Comparison of ENCODE assay signal across 2 fruit fly cellular contexts in the genomic region with DNA sequence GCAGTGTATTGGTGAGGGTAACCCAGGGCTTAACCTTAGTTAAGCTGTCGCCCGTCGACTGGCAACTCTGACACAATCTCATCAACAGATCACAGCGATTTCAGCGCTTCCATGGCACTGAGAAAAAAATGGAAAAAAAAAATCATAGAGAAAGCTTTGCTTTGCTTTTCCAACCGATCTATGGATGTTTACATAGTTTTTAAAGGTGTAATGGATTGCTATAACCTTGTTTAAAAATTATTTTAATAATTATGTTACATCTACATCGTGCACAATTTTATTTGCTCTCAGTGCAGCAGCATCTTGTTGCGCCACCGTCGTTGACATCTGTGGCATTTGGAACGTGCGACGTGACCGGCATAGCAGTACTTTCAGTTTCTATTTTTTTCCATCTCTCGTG.
TF ChIP-seq lines count a peak whose summit lies in the region.

No protein-coding gene starts in this region.

- TF ChIP-seq CTCF in whole organism, embryonic (GFP tag; optimal IDR thresholded peaks at IDR 0.05; lab: Kevin White, UChicago), result no peak

TF ChIP-seq in whole organism, embryonic, 481 proteins besides CTCF, POLR2A, EP300 and RAD21 (continues in another document):
- TF ChIP-seq row (GFP tag; IDR thresholded peaks at IDR 0.05; lab: Robert Waterston, UW) (peak; percentile 64), disco-r (GFP tag; optimal IDR thresholded peaks at IDR 0.05; lab: Kevin White, UChicago) (no peak), CG10979 (tag; optimal IDR thresholded peaks at IDR 0.05; lab: Kevin White, UChicago) (peak; percentile 48), CG6654 (GFP tag; optimal IDR thresholded peaks at IDR 0.05; lab: Kevin White, UChicago) (no peak), inv (GFP tag; IDR thresholded peaks at IDR 0.05; lab: Robert Waterston, UW; ENCODE audit: partially characterized antibody) (no peak), CG14710 (tag; optimal IDR thresholded peaks at IDR 0.05; lab: Kevin White, UChicago) (peak; percentile 14), YL-1 (GFP tag; optimal IDR thresholded peaks at IDR 0.05; lab: Kevin White, UChicago) (no peak), rib (GFP tag; IDR thresholded peaks at IDR 0.05; lab: Robert Waterston, UW) (no peak), NFAT (GFP tag; IDR thresholded peaks at IDR 0.05; lab: Robert Waterston, UW) (no peak), CG31365 (tag; optimal IDR thresholded peaks at IDR 0.05; lab: Kevin White, UChicago) (no peak), Xbp1 (GFP tag; optimal IDR thresholded peaks at IDR 0.05; lab: Kevin White, UChicago) (peak; percentile 33), ATbp (GFP tag; optimal IDR thresholded peaks at IDR 0.05; lab: Kevin White, UChicago) (peak; percentile 13), H15 (GFP tag; IDR thresholded peaks at IDR 0.05; lab: Robert Waterston, UW) (0 out of 3 replicates have a peak, but pooled peaks have one; percentile 13), esg (GFP tag; conservative IDR thresholded peaks at IDR 0.05; lab: Robert Waterston, UW) (peak; percentile 25; the same call in 1 of the 2 replicates), gro (GFP tag; optimal IDR thresholded peaks at IDR 0.05; lab: Kevin White, UChicago) (no peak), dpn (GFP tag; optimal IDR thresholded peaks at IDR 0.05; lab: Kevin White, UChicago) (peak in 1 of 2 experiments; percentile 1), CG18262 (tag; optimal IDR thresholded peaks at IDR 0.05; lab: Kevin White, UChicago) (peak; percentile 12), CG17359 (tag; optimal IDR thresholded peaks at IDR 0.05; lab: Kevin White, UChicago) (peak; percentile 18), slou (GFP tag; optimal IDR thresholded peaks at IDR 0.05; lab: Kevin White, UChicago) (no peak), peb (GFP tag; IDR thresholded peaks at IDR 0.05; lab: Robert Waterston, UW) (no peak), CG2889 (GFP tag; IDR thresholded peaks at IDR 0.05; lab: Robert Waterston, UW) (0 out of 3 replicates have a peak, but pooled peaks have one; percentile 23), CG11456 (GFP tag; IDR thresholded peaks at IDR 0.05; lab: Robert Waterston, UW) (no peak), CG6765 (GFP tag; optimal IDR thresholded peaks at IDR 0.05; lab: Kevin White, UChicago) (no peak), CoRest (tag; optimal IDR thresholded peaks at IDR 0.05; lab: Kevin White, UChicago) (peak; percentile 15), CG4730 (GFP tag; IDR thresholded peaks at IDR 0.05; lab: Robert Waterston, UW) (peak; percentile 20; the same call in 1 of the 2 replicates), Blimp-1 (GFP tag; optimal IDR thresholded peaks at IDR 0.05; lab: Kevin White, UChicago) (peak; percentile 56), ken (GFP tag; IDR thresholded peaks at IDR 0.05; lab: Robert Waterston, UW) (0 out of 3 replicates have a peak, but pooled peaks have one; percentile 37), CG7839 (tag; optimal IDR thresholded peaks at IDR 0.05; lab: Kevin White, UChicago) (peak; percentile 32), CG2712 (tag; optimal IDR thresholded peaks at IDR 0.05; lab: Kevin White, UChicago) (peak; percentile 40), Jarid2 (GFP tag; optimal IDR thresholded peaks at IDR 0.05; lab: Kevin White, UChicago) (no peak), prd (optimal IDR thresholded peaks at IDR 0.05; lab: Kevin White, UChicago) (no peak), prd (GFP tag; IDR thresholded peaks at IDR 0.05; lab: Robert Waterston, UW) (peak; percentile 69; the same call in 2 of the 3 replicates), sens (GFP tag; lab: Kevin White, UChicago) (peak; percentile 63), wor (GFP tag; IDR thresholded peaks at IDR 0.05; lab: Robert Waterston, UW) (0 out of 2 replicates have a peak, but pooled peaks have one; percentile 12), tna (GFP tag; IDR thresholded peaks at IDR 0.05; lab: Robert Waterston, UW; ENCODE audit: partially characterized antibody) (no peak), CG6272 (GFP tag; IDR thresholded peaks at IDR 0.05; lab: Robert Waterston, UW) (no peak), slbo (GFP tag; IDR thresholded peaks at IDR 0.05; lab: Robert Waterston, UW) (peak; percentile 38), dmrt99B (tag; optimal IDR thresholded peaks at IDR 0.05; lab: Kevin White, UChicago) (peak; percentile 60), lmd (GFP tag; IDR thresholded peaks at IDR 0.05; lab: Robert Waterston, UW) (peak; percentile 31; the same call in 1 of the 2 replicates), unpg (GFP tag; optimal IDR thresholded peaks at IDR 0.05; lab: Kevin White, UChicago) (peak; percentile 37), Xrp1 (GFP tag; IDR thresholded peaks at IDR 0.05; lab: Robert Waterston, UW) (peak; percentile 39; the same call in 1 of the 2 replicates), phol (tag; optimal IDR thresholded peaks at IDR 0.05; lab: Kevin White, UChicago) (peak; percentile 44)

TF ChIP-seq in whole organism, prepupa, 60 proteins besides CTCF, POLR2A, EP300 and RAD21:
- TF ChIP-seq svp (GFP tag; lab: Kevin White, UChicago), result peak; percentile 31
- no peak for TF ChIP-seq acj6 (GFP tag; optimal IDR thresholded peaks at IDR 0.05; lab: Kevin White, UChicago)
